Fruit fly (Drosophila melanogaster): ENCODE data around the gene CG9399.

The CG9399 gene

dm6 chr3R:9533181-9534124 is 40.6 kb downstream of the CG9399 start (continued):
- peak; percentile 99 for TF ChIP-seq CG7556 (GFP tag; optimal IDR thresholded peaks at IDR 0.05)
- peak; percentile 16 for TF ChIP-seq MESR4 (GFP tag; optimal IDR thresholded peaks at IDR 0.05)
- peak; percentile 83 for TF ChIP-seq NC2β (GFP tag; optimal IDR thresholded peaks at IDR 0.05)
- no peak; the same call in 1 of the 2 replicates for TF ChIP-seq CG13287 (GFP tag; IDR thresholded peaks at IDR 0.05; ENCODE audit: partially characterized antibody)
- peak; percentile 50; the same call in 1 of the 2 replicates for TF ChIP-seq CG1024 (GFP tag; IDR thresholded peaks at IDR 0.05)
- peak; percentile 89 to 90 for TF ChIP-seq chif (GFP tag; optimal IDR thresholded peaks at IDR 0.05)
- TF ChIP-seq bowl (GFP tag; IDR thresholded peaks at IDR 0.05) = peak; percentile 40; the same call in 1 of the 2 replicates
- TF ChIP-seq CG2202 (tag; optimal IDR thresholded peaks at IDR 0.05) = peak; percentile 85
- TF ChIP-seq en (GFP tag; optimal IDR thresholded peaks at IDR 0.05) = peak; percentile 91
- TF ChIP-seq dan (GFP tag; IDR thresholded peaks at IDR 0.05) = peak; percentile 39; the same call in 1 of the 2 replicates
- TF ChIP-seq CG4424 (GFP tag; optimal IDR thresholded peaks at IDR 0.05) = peak; percentile 98
- peak; percentile 74 for TF ChIP-seq stc (GFP tag; IDR thresholded peaks at IDR 0.05)
- TF ChIP-seq chm (GFP tag; IDR thresholded peaks at IDR 0.05) = peak; percentile 58; the same call in 1 of the 2 replicates
- TF ChIP-seq wek (GFP tag; optimal IDR thresholded peaks at IDR 0.05) = peak; percentile 62
- TF ChIP-seq CG9437 (GFP tag; optimal IDR thresholded peaks at IDR 0.05) = peak; percentile 95
- TF ChIP-seq lmd (GFP tag; IDR thresholded peaks at IDR 0.05) = peak; percentile 94
- peak; percentile 75 for TF ChIP-seq Oaz (GFP tag; IDR thresholded peaks at IDR 0.05)
- peak; percentile 87 for TF ChIP-seq twi (tag; optimal IDR thresholded peaks at IDR 0.05)
- TF ChIP-seq CG9932 (GFP tag; IDR thresholded peaks at IDR 0.05) = peak; percentile 89
- peak; percentile 55; the same call in 2 of the 3 replicates for TF ChIP-seq knrl (GFP tag; IDR thresholded peaks at IDR 0.05; ENCODE audit: partially characterized antibody)
- TF ChIP-seq Hsf (GFP tag; optimal IDR thresholded peaks at IDR 0.05) = peak; percentile 96
- peak; percentile 70 for TF ChIP-seq ac (GFP tag; optimal IDR thresholded peaks at IDR 0.05)
- peak; percentile 93 for TF ChIP-seq sug (tag; optimal IDR thresholded peaks at IDR 0.05)
- peak; percentile 95 for TF ChIP-seq caup (GFP tag; optimal IDR thresholded peaks at IDR 0.05; ENCODE audit: severe bottlenecking)
- peak; percentile 83 to 96 for TF ChIP-seq bsh (GFP tag; optimal IDR thresholded peaks at IDR 0.05)
- peak; percentile 92 for TF ChIP-seq CG32532 (GFP tag; IDR thresholded peaks at IDR 0.05)
- TF ChIP-seq CG7271 (tag; optimal IDR thresholded peaks at IDR 0.05) = peak; percentile 46
- peak; percentile 90 for TF ChIP-seq CG3847 (GFP tag; IDR thresholded peaks at IDR 0.05)
- peak; percentile 92 for TF ChIP-seq mam (GFP tag; optimal IDR thresholded peaks at IDR 0.05)
- no peak; the same call in 2 of the 3 replicates for TF ChIP-seq zen2 (GFP tag; IDR thresholded peaks at IDR 0.05; ENCODE audit: partially characterized antibody)
- TF ChIP-seq Sry-β (GFP tag; optimal IDR thresholded peaks at IDR 0.05) = peak; percentile 71
- TF ChIP-seq CG11247 (GFP tag; IDR thresholded peaks at IDR 0.05) = peak; percentile 73; the same call in 1 of the 2 replicates
- peak; percentile 57 for TF ChIP-seq HmgD (GFP tag; optimal IDR thresholded peaks at IDR 0.05)
- TF ChIP-seq tin (GFP tag; optimal IDR thresholded peaks at IDR 0.05) = peak; percentile 94
- peak; percentile 85 for TF ChIP-seq CG3838 (GFP tag; optimal IDR thresholded peaks at IDR 0.05)
- TF ChIP-seq CG7839 (tag; optimal IDR thresholded peaks at IDR 0.05) = peak; percentile 97
- 0 out of 3 replicates have a peak, but pooled peaks have one; percentile 5 for TF ChIP-seq z (GFP tag; IDR thresholded peaks at IDR 0.05)
- TF ChIP-seq ftz-f1 (GFP tag; optimal IDR thresholded peaks at IDR 0.05) = peak; percentile 50
- peak; percentile 61 for TF ChIP-seq CG11696 (GFP tag; IDR thresholded peaks at IDR 0.05)
- TF ChIP-seq CG11093 (GFP tag; IDR thresholded peaks at IDR 0.05) = peak; percentile 87
- TF ChIP-seq Nf-YC (tag; optimal IDR thresholded peaks at IDR 0.05) = peak; percentile 92
- peak; percentile 88 for TF ChIP-seq CG18011 (GFP tag; optimal IDR thresholded peaks at IDR 0.05)
- peak; percentile 99 for TF ChIP-seq CG30403 (GFP tag; optimal IDR thresholded peaks at IDR 0.05)
- TF ChIP-seq CG31441 (GFP tag; IDR thresholded peaks at IDR 0.05) = peak; percentile 96
- TF ChIP-seq amos (GFP tag; IDR thresholded peaks at IDR 0.05; ENCODE audit: partially characterized antibody) = no peak
- peak; percentile 99 for TF ChIP-seq Sox100B (GFP tag; optimal IDR thresholded peaks at IDR 0.05)
- TF ChIP-seq pho (GFP tag; optimal IDR thresholded peaks at IDR 0.05) = peak; percentile 95
- peak; percentile 67; the same call in 1 of the 2 replicates for TF ChIP-seq CG16779 (GFP tag; IDR thresholded peaks at IDR 0.05)

Measured in whole organism, embryonic.